Worm (Caenorhabditis elegans): ENCODE measurements around the gene cdk-12.

The cdk-12 gene

ce11 chrIII:4367649-4368048 lies 34.9 kb downstream of the cdk-12 start, which contains the start of gene ckb-2:
Gene ckb-2 (plus strand): TSS chrIII:4367949.
- TF ChIP-seq unc-62 (GFP tag; optimal IDR thresholded peaks at IDR 0.05), result no peak

DNA sequence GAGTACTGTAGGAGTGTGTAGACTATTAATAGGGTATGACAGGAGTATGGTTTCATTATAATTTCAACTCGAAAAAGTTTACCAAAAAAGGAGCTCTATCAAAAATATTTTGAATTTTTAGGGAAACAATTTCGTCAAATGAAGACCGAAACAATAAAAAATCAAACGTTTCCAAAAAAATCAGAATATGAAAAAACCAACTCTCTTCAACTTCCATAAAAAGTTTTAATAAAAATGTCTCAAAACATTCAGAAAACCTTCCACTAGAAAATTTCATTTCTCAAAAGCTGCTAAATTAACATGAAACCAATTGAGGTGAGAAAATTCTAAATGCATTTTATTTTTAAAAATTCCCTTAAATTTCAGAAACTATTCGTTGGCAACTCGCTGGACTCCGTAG lies 37.8 kb downstream of the cdk-12 start, which contains the start of gene ckb-3:
TSS of gene ckb-3 (plus strand) at position 301 of the 400 bp plus-strand sequence.
- no peak for TF ChIP-seq unc-62 (GFP tag; optimal IDR thresholded peaks at IDR 0.05)

DNA sequence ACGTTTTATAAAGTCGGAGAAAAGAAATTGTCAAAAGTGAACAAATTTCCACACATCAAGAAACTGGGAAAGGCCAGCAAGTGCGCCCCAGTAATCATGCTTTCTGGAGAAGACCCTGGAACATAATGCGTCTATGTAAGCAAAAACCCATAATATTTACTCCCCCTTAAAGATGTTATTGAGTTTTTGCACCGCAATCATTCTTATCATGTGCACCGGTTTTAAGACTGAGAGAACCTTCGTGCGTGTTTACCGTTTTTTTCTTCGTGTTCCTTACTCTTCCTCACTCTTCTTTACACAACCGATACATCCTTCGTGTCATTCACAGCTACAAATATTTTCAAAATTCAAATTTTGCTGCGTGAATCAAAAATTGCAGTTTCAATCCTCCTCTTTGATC lies 40.1 kb downstream of the cdk-12 start:
- TF ChIP-seq unc-62 (GFP tag; optimal IDR thresholded peaks at IDR 0.05), result no peak

- no peak for TF ChIP-seq unc-62 (GFP tag; optimal IDR thresholded peaks at IDR 0.05)
Measured at ce11 chrIII:4374854-4375253, 42.1 kb downstream of the cdk-12 start, which contains the start of gene pals-26. Gene pals-26 (plus strand): TSS chrIII:4375154.

DNA sequence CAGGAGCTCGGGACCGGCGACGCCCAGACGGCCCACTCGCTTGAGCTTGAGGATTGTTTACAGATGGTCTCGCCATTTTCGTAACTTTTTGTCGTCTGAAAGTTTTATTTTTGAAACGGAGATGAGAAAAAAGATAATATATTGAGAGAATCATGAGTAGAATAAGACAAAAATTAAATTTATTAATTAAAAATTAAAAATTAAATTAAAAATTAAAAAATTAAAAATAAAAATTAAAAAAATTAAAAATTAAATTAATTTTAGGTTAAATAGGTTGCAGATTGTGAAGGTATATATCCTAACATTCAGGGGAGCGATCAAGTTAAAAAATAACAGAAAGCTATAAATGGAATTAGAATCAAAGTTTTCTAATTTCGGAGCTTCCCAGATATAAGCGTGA lies 46.9 kb downstream of the cdk-12 start, which contains the start of gene B0284.3:
TSS of gene B0284.3 (minus strand) at position 101 of the 400 bp plus-strand sequence.
- no peak for TF ChIP-seq unc-62 (GFP tag; optimal IDR thresholded peaks at IDR 0.05)

DNA sequence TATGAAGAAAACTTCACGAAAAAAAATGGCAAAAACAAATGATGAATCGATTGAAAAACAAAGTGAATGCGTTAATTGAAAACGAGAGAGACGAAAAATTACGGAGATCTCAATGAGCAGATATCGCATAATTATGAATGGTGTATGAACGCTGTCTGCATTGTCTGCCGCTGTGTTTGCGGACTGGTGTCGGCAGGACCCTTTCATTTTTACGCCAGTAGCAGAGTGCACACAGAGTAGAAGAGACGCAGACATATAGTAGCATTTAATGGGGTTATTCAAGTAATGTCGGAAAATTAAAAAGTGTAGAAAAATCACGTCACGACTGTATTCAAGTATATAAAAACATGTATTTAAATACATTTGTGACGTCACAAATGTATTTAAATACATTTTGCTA lies 48.0 kb downstream of the cdk-12 start:
- no peak for TF ChIP-seq unc-62 (GFP tag; optimal IDR thresholded peaks at IDR 0.05)

DNA sequence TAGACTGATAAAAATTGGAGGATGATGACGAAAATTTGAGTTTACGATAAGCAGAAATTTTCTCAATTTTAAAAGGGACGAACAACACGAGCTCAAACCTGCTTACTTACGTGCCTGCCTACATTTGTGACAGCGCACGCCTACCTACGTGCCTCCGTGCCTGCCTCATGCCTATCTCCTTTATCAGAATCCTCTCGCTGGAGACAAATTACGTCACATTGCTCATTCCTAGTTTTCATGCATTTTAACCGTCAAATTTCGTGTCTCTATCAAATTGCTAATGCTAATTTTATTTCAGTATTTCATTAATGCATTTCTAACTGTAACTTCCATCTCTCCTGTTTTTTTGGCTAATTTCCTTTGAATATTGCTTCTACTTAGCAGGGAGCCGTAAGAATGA lies 48.6 kb downstream of the cdk-12 start, which contains the start of gene pals-27:
TSS of gene pals-27 (plus strand) at position 301 of the 400 bp plus-strand sequence.
- no peak for TF ChIP-seq unc-62 (GFP tag; optimal IDR thresholded peaks at IDR 0.05)

DNA sequence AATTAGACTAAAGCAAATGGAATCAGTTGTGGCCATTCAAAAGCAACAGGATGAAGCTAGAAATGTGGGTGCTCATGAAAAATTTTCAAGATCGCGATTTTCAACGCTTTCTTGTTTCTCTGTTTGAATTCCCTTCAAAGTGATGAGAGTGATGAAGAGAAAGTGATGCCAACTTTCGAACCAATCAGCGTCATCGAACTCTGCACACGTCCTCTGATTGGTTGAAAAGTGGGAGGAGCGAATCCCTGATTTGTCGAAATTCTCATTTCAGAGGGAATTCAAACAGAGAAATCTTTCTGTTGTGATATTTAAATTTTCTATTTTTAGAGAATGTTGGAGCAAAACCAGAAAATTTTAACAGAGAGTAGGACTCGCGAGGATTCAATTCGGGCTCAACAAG lies 49.3 kb downstream of the cdk-12 start:
- TF ChIP-seq unc-62 (GFP tag; optimal IDR thresholded peaks at IDR 0.05), result no peak

ce11 chrIII:4384487-4384886 lies 51.7 kb downstream of the cdk-12 start, which contains the start of gene pals-28:
Gene pals-28 (plus strand): TSS chrIII:4384787.
- no peak for TF ChIP-seq unc-62 (GFP tag; optimal IDR thresholded peaks at IDR 0.05)

- no peak for TF ChIP-seq unc-62 (GFP tag; optimal IDR thresholded peaks at IDR 0.05)
Measured at ce11 chrIII:4390421-4390820, 57.6 kb downstream of the cdk-12 start.

DNA sequence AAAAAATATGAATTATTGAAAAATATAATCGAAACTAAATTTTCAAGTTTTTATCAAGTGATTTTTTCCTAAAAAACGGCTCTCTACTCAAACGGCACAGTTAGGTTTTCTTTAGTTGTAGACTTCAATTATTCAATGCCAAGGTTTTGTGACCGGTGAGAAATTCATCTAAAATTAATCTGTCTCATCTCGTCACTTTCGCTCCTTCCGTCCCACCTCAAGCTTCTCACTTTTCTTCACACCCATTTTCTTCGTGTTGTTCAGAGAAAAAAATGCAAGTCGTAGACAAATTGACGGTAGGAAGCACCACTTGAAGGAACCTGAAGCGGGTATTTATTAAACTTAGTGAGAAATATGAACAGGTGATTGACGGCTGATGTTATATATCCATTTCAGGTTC lies 58.5 kb downstream of the cdk-12 start:
- no peak for TF ChIP-seq unc-62 (GFP tag; optimal IDR thresholded peaks at IDR 0.05)
